Fruit fly (Drosophila melanogaster) whole organism, prepupa: ENCODE results near the gene twy.

Source experiments
- Blimp-1 ChIP-seq: fragments of 200-800 bp; sonication (Bioruptor generic); optimal IDR thresholded peaks from 3 replicates; lab custom pipeline; 2017; ENCODE audit warnings: missing biosample characterization, missing genetic modification characterization, mild to moderate bottlenecking, moderate library complexity, missing genetic modification reagents
- CG10631 ChIP-seq: fragments of 200-800 bp; sonication (Bioruptor generic); optimal IDR thresholded peaks from 2 replicates; lab custom pipeline; 2016; ENCODE audit warnings: missing biosample characterization, missing genetic modification characterization
- CG11294 ChIP-seq: fragments of 200-800 bp; sonication (Bioruptor generic); IDR thresholded peaks from 2 replicates; pipeline ENCODE4 v1.3.6; 2022; ENCODE audit warnings: missing biosample characterization, missing genetic modification characterization
- CG11762 ChIP-seq: fragments of 200-800 bp; sonication (Bioruptor generic); optimal IDR thresholded peaks from 3 replicates; lab custom pipeline; 2016; ENCODE audit warnings: missing biosample characterization, missing genetic modification characterization; ENCODE audit not compliant: insufficient read depth
- CG15336 ChIP-seq: fragments of 200-800 bp; sonication (Bioruptor generic); IDR thresholded peaks from 2 replicates; pipeline ENCODE4 v1.3.6; 2022; ENCODE audit warnings: missing biosample characterization, missing genetic modification characterization
- CG16779 ChIP-seq: fragments of 200-800 bp; sonication (Bioruptor generic); optimal IDR thresholded peaks from 3 replicates; lab custom pipeline; 2017; ENCODE audit warnings: missing biosample characterization, mild to moderate bottlenecking, missing genetic modification characterization
- CG31627 ChIP-seq: fragments of 200-800 bp; sonication (Bioruptor generic); optimal IDR thresholded peaks from 3 replicates; lab custom pipeline; 2016; ENCODE audit warnings: missing biosample characterization, missing genetic modification characterization
- CG32006 ChIP-seq: fragments of 200-800 bp; sonication (Bioruptor generic); optimal IDR thresholded peaks from 3 replicates; lab custom pipeline; 2017; ENCODE audit warnings: missing biosample characterization, mild to moderate bottlenecking, missing genetic modification characterization
- CG34406 ChIP-seq: fragments of 200-800 bp; sonication (Bioruptor generic); optimal IDR thresholded peaks from 3 replicates; lab custom pipeline; 2016; ENCODE audit warnings: missing biosample characterization, missing genetic modification characterization
- CG6163 ChIP-seq: fragments of 200-800 bp; sonication (Bioruptor generic); IDR thresholded peaks from 3 replicates; pipeline ENCODE4 v1.3.6; 2022; ENCODE audit warnings: missing biosample characterization, missing genetic modification characterization
- CG6276 ChIP-seq: fragments of 200-800 bp; sonication (Bioruptor generic); optimal IDR thresholded peaks from 2 replicates; lab custom pipeline; 2017; ENCODE audit warnings: missing biosample characterization, mild to moderate bottlenecking, missing genetic modification characterization
- CG6792 ChIP-seq: fragments of 200-800 bp; sonication (Bioruptor generic); optimal IDR thresholded peaks from 3 replicates; lab custom pipeline; 2016; ENCODE audit warnings: missing biosample characterization, missing genetic modification characterization
- CG6808 ChIP-seq: fragments of 200-800 bp; sonication (Bioruptor generic); optimal IDR thresholded peaks from 3 replicates; lab custom pipeline; 2017; ENCODE audit warnings: missing biosample characterization, missing genetic modification characterization, mild to moderate bottlenecking, moderate library complexity, missing genetic modification reagents
- CG6854 ChIP-seq: fragments of 200-800 bp; sonication (Bioruptor generic); optimal IDR thresholded peaks from 2 replicates; lab custom pipeline; 2017; ENCODE audit warnings: missing biosample characterization, mild to moderate bottlenecking, missing genetic modification characterization
- CG7368 ChIP-seq: fragments of 200-800 bp; sonication (Bioruptor generic); optimal IDR thresholded peaks from 3 replicates; lab custom pipeline; 2016; ENCODE audit warnings: missing biosample characterization, missing genetic modification characterization
- CG8119 ChIP-seq: fragments of 200-800 bp; sonication (Bioruptor generic); IDR thresholded peaks from 3 replicates; pipeline ENCODE4 v1.3.6; 2022; ENCODE audit warnings: missing biosample characterization, missing genetic modification characterization
- CG9139 ChIP-seq: fragments of 200-800 bp; sonication (Bioruptor generic); optimal IDR thresholded peaks from 3 replicates; lab custom pipeline; 2017; ENCODE audit warnings: missing biosample characterization, mild to moderate bottlenecking, missing genetic modification characterization
- Eip75B ChIP-seq: fragments of 200-800 bp; sonication (Bioruptor generic); optimal IDR thresholded peaks from 3 replicates; lab custom pipeline; 2016; ENCODE audit warnings: missing biosample characterization, missing genetic modification characterization
- Eip78C ChIP-seq: fragments of 200-800 bp; sonication (Bioruptor generic); peaks from one replicate; lab custom pipeline; 2016; ENCODE audit warnings: missing biosample characterization, missing genetic modification characterization
- Eip93F ChIP-seq: fragments of 200-800 bp; sonication (Bioruptor generic); optimal IDR thresholded peaks from 2 replicates; lab custom pipeline; 2016; ENCODE audit warnings: missing biosample characterization, mild to moderate bottlenecking, missing genetic modification characterization
- Ets21C ChIP-seq: fragments of 200-800 bp; sonication (Bioruptor generic); optimal IDR thresholded peaks from 3 replicates; lab custom pipeline; 2016; ENCODE audit warnings: missing biosample characterization, missing genetic modification characterization
- Ets96B ChIP-seq: fragments of 200-800 bp; optimal IDR thresholded peaks from 2 replicates; lab custom pipeline; 2019; ENCODE audit warnings: missing biosample characterization, mild to moderate bottlenecking, missing genetic modification characterization, moderate library complexity
- Gug ChIP-seq: fragments of 200-800 bp; sonication (Bioruptor generic); IDR thresholded peaks from 2 replicates; pipeline ENCODE4 v1.3.6; 2022; ENCODE audit warnings: missing biosample characterization, missing genetic modification characterization
- Hr4 ChIP-seq: fragments of 200-800 bp; sonication (Bioruptor generic); optimal IDR thresholded peaks from 3 replicates; lab custom pipeline; 2016; ENCODE audit warnings: missing biosample characterization, missing genetic modification characterization
- Lpt ChIP-seq: fragments of 200-800 bp; sonication (Bioruptor generic); optimal IDR thresholded peaks from 3 replicates; lab custom pipeline; 2016; ENCODE audit warnings: missing biosample characterization, missing genetic modification characterization
- Met ChIP-seq: fragments of 200-800 bp; sonication (Bioruptor generic); optimal IDR thresholded peaks from 3 replicates; lab custom pipeline; 2016; ENCODE audit warnings: missing biosample characterization, missing genetic modification characterization
- OdsH ChIP-seq: fragments of 200-800 bp; sonication (Bioruptor generic); optimal IDR thresholded peaks from 3 replicates; lab custom pipeline; 2016; ENCODE audit warnings: missing biosample characterization, missing genetic modification characterization
- Smox ChIP-seq: fragments of 200-800 bp; sonication (Bioruptor generic); optimal IDR thresholded peaks from 3 replicates; lab custom pipeline; 2016; ENCODE audit warnings: missing biosample characterization, missing genetic modification characterization
- Sox102F ChIP-seq: fragments of 200-800 bp; sonication (Bioruptor generic); optimal IDR thresholded peaks from 2 replicates; lab custom pipeline; 2016; ENCODE audit warnings: missing biosample characterization, mild to moderate bottlenecking, missing genetic modification characterization
- Sox14 ChIP-seq: fragments of 200-800 bp; sonication (Bioruptor generic); optimal IDR thresholded peaks from 3 replicates; lab custom pipeline; 2016; ENCODE audit warnings: missing biosample characterization, missing genetic modification characterization
- acj6 ChIP-seq: fragments of 200-800 bp; sonication (Bioruptor generic); optimal IDR thresholded peaks from 3 replicates; lab custom pipeline; 2016; ENCODE audit warnings: missing biosample characterization, missing genetic modification characterization
- cyc ChIP-seq: fragments of 200-800 bp; sonication (Bioruptor generic); optimal IDR thresholded peaks from 3 replicates; lab custom pipeline; 2016; ENCODE audit warnings: missing biosample characterization, missing genetic modification characterization
- dac ChIP-seq: fragments of 200-800 bp; sonication (Bioruptor generic); optimal IDR thresholded peaks from 2 replicates; lab custom pipeline; 2017; ENCODE audit warnings: missing biosample characterization, mild to moderate bottlenecking, missing genetic modification characterization
- dsx ChIP-seq: fragments of 200-800 bp; optimal IDR thresholded peaks from 3 replicates; lab custom pipeline; 2019; ENCODE audit warnings: missing biosample characterization, mild to moderate bottlenecking, missing genetic modification characterization, moderate library complexity; ENCODE audit not compliant: poor library complexity, severe bottlenecking
- eg ChIP-seq: fragments of 200-800 bp; sonication (Bioruptor generic); IDR thresholded peaks from 3 replicates; pipeline ENCODE4 v1.3.6; 2022; ENCODE audit warnings: missing biosample characterization, missing genetic modification characterization
- esn ChIP-seq: fragments of 200-800 bp; sonication (Bioruptor generic); optimal IDR thresholded peaks from 2 replicates; lab custom pipeline; 2016; ENCODE audit warnings: missing biosample characterization, mild to moderate bottlenecking, missing genetic modification characterization, moderate library complexity
- fd59A ChIP-seq: fragments of 200-800 bp; sonication (Bioruptor generic); optimal IDR thresholded peaks from 2 replicates; lab custom pipeline; 2017; ENCODE audit warnings: missing biosample characterization, mild to moderate bottlenecking, missing genetic modification characterization, missing genetic modification reagents
- fd85E ChIP-seq: fragments of 200-800 bp; sonication (Bioruptor generic); optimal IDR thresholded peaks from 3 replicates; lab custom pipeline; 2016; ENCODE audit warnings: missing biosample characterization, missing genetic modification characterization
- fkh ChIP-seq: fragments of 200-800 bp; sonication (Bioruptor generic); optimal IDR thresholded peaks from 3 replicates; lab custom pipeline; 2017; ENCODE audit warnings: missing biosample characterization, mild to moderate bottlenecking, missing genetic modification characterization, moderate library complexity
- lz ChIP-seq: fragments of 200-800 bp; sonication (Bioruptor generic); optimal IDR thresholded peaks from 3 replicates; lab custom pipeline; 2016; ENCODE audit warnings: missing biosample characterization, missing genetic modification characterization
- net ChIP-seq: fragments of 200-800 bp; sonication (Bioruptor generic); optimal IDR thresholded peaks from 3 replicates; lab custom pipeline; 2016; ENCODE audit warnings: missing biosample characterization, missing genetic modification characterization
- pdm3 ChIP-seq: fragments of 200-800 bp; sonication (Bioruptor generic); optimal IDR thresholded peaks from 3 replicates; lab custom pipeline; 2016; ENCODE audit warnings: missing biosample characterization, missing genetic modification characterization
- salr ChIP-seq, 2 experiments: fragments of 200-800 bp; sonication (Bioruptor generic); optimal IDR thresholded peaks; 3 replicates each; lab custom pipeline; 2016 to 2018; ENCODE audit warnings: missing biosample characterization in 2 of 2, missing genetic modification characterization in 2 of 2, mild to moderate bottlenecking in 1 of 2
- spab ChIP-seq: fragments of 200-800 bp; sonication (Bioruptor generic); optimal IDR thresholded peaks from 2 replicates; lab custom pipeline; 2017; ENCODE audit warnings: missing biosample characterization, mild to moderate bottlenecking, missing genetic modification characterization, missing genetic modification reagents
- ss ChIP-seq, 2 experiments: fragments of 200-800 bp; sonication (Bioruptor generic); optimal IDR thresholded peaks; 2 replicates in 1 of 2; 3 replicates in 1 of 2; lab custom pipeline; 2017 to 2018; ENCODE audit warnings: mild to moderate bottlenecking in 2 of 2, missing biosample characterization in 2 of 2, missing genetic modification characterization in 2 of 2, moderate library complexity in 1 of 2
- svp ChIP-seq: fragments of 200-800 bp; sonication (Bioruptor generic); peaks from one replicate; lab custom pipeline; 2016; ENCODE audit warnings: missing biosample characterization, missing genetic modification characterization
- topi ChIP-seq: fragments of 200-800 bp; sonication (Bioruptor generic); optimal IDR thresholded peaks from 3 replicates; lab custom pipeline; 2016; ENCODE audit warnings: missing biosample characterization, missing genetic modification characterization

twy gene

DNA sequence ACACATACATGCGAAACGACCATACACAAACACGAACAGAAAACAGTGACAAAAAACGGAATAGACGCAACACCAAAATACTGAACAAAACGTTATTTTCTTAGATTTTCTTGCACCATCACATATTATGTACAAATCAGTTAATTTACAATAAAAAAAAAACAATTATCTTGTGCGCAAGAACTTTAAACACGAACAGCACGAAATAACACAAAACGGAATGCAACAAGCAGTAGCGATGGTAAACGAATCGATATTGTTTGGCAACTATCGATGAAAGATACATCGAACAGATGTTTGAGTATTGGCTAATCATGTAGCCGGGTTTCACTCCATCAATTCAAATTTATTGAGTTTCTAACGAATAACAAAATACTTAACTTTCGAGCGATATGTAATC lies 3.3 kb downstream of the twy start, which contains the start of gene Pi3K68D:
TSS of gene Pi3K68D (minus strand) at position 241 of the 400 bp plus-strand sequence.
- TF ChIP-seq net, result no peak
- TF ChIP-seq Sox14 (GFP tag; lab: Kevin White, UChicago), result peak; percentile 20
- no peak for TF ChIP-seq CG8119 (GFP tag; lab: Robert Waterston, UW)

DNA sequence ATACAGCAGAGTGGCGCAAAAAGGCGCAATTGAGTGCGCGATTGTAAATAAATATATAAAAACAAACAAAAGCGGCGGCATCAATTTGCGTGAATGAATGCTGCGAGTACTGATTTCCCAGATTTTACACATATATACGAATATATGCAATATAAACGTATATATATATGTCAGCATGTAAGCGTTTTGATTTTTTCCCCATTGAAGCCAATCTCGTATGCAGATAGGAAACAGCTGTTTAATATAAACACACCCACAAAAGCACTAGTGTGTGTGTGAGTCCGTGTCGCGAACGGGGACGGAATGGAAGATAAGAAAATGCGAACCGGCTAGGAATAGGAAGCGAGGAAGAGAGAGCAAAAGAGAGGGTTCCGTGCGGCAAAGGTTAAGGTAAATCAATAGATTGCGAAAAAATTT lies 4.1 kb downstream of the twy start:
- TF ChIP-seq dsx (GFP tag; lab: Kevin White, UChicago) (no peak), fkh (peak; percentile 65), Eip93F (GFP tag; lab: Kevin White, UChicago) (peak; percentile 8), CG8119 (GFP tag; lab: Robert Waterston, UW) (peak; percentile 26; the same call in 2 of the 3 replicates), CG16779 (tag; lab: Kevin White, UChicago) (peak; percentile 48)
- TF ChIP-seq, all 60 proteins: peak for 4

DNA sequence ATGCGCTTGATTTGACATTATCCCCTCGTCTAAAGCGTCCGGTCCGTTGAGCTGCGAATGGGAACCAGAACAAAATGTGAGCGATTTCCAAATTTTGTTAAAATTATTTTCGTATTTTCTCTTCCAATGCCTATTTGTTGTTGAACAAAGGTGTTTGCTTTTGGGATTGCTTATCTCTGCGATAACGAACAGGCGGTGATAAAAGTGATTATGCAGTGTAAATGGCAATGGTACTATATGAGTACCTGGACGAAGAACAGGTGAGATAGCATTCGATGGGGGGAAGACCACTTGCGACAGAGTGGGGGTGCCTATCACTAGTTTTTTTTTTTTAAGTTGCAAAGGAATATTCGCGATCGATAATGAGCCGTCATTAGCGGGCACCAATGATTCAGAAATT lies 4.9 kb downstream of the twy start:
- TF ChIP-seq CG31627 (GFP tag; lab: Kevin White, UChicago), result no peak
- no peak for TF ChIP-seq CG15336 (GFP tag; lab: Robert Waterston, UW)
- no peak for TF ChIP-seq fd59A (GFP tag; lab: Kevin White, UChicago)
- TF ChIP-seq CG7368 (GFP tag; lab: Kevin White, UChicago), result no peak
- no peak for TF ChIP-seq CG6854
- TF ChIP-seq CG9139, result no peak
- no peak for TF ChIP-seq lz
- TF ChIP-seq Ets21C (GFP tag; lab: Kevin White, UChicago), result no peak
- no peak for TF ChIP-seq dsx (GFP tag; lab: Kevin White, UChicago)
- TF ChIP-seq spab, result no peak
- TF ChIP-seq CG6276 (GFP tag; lab: Kevin White, UChicago), result no peak
- peak; percentile 4 for TF ChIP-seq Sox14 (GFP tag; lab: Kevin White, UChicago)
- TF ChIP-seq CG11294, result no peak
- no peak for TF ChIP-seq dac (GFP tag; lab: Kevin White, UChicago)
- no peak for TF ChIP-seq CG11762 (GFP tag; lab: Kevin White, UChicago)
- TF ChIP-seq Eip78C, result no peak
- TF ChIP-seq OdsH (GFP tag; lab: Kevin White, UChicago), result no peak
- TF ChIP-seq CG6163 (GFP tag; lab: Robert Waterston, UW), result 0 out of 3 replicates have a peak, but pooled peaks have one; percentile 12
- peak; percentile 25 for TF ChIP-seq CG6792 (GFP tag; lab: Kevin White, UChicago)
- no peak for TF ChIP-seq Ets96B (tag; lab: Kevin White, UChicago)
- TF ChIP-seq fd85E (GFP tag; lab: Kevin White, UChicago), result no peak
- no peak for TF ChIP-seq CG32006 (GFP tag; lab: Kevin White, UChicago)
- TF ChIP-seq topi (GFP tag; lab: Kevin White, UChicago), result no peak
- no peak for TF ChIP-seq pdm3 (GFP tag; lab: Kevin White, UChicago)
- no peak for TF ChIP-seq Hr4 (GFP tag; lab: Kevin White, UChicago)
- no peak for TF ChIP-seq Blimp-1
- TF ChIP-seq salr (GFP tag; optimal IDR thresholded peaks at IDR 0.05; lab: Kevin White, UChicago), result no peak
- TF ChIP-seq Met (GFP tag; lab: Kevin White, UChicago), result no peak
- no peak for TF ChIP-seq Eip75B
- no peak for TF ChIP-seq ss (GFP tag; optimal IDR thresholded peaks at IDR 0.05; lab: Kevin White, UChicago)
- no peak for TF ChIP-seq Sox102F (GFP tag; lab: Kevin White, UChicago)
- TF ChIP-seq eg (GFP tag; lab: Robert Waterston, UW), result no peak
- no peak for TF ChIP-seq CG16779 (tag; lab: Kevin White, UChicago)
- peak; percentile 52 for TF ChIP-seq Eip93F (GFP tag; lab: Kevin White, UChicago)
- TF ChIP-seq acj6, result no peak
- no peak for TF ChIP-seq Lpt (GFP tag; lab: Kevin White, UChicago)
- no peak for TF ChIP-seq svp (GFP tag; lab: Kevin White, UChicago)
- TF ChIP-seq net, result no peak
- TF ChIP-seq fkh, result no peak
- no peak for TF ChIP-seq CG6808 (GFP tag; lab: Kevin White, UChicago)
- no peak for TF ChIP-seq CG34406 (GFP tag; lab: Kevin White, UChicago)
- no peak for TF ChIP-seq Gug (GFP tag; lab: Robert Waterston, UW)
- TF ChIP-seq CG10631 (GFP tag; lab: Kevin White, UChicago), result peak; percentile 1
- peak; percentile 38 for TF ChIP-seq esn
- TF ChIP-seq Smox (GFP tag; lab: Kevin White, UChicago), result no peak
- TF ChIP-seq cyc (GFP tag; lab: Kevin White, UChicago), result no peak
